Fruit fly (Drosophila melanogaster): ENCODE measurements around the gene pes.

pes gene

dm6 chr2L:8033756-8034155 is 39.8 kb upstream of the pes start (continued):
- no peak for TF ChIP-seq svp (GFP tag)
- no peak for TF ChIP-seq Lpt (GFP tag; optimal IDR thresholded peaks at IDR 0.05)
- no peak for TF ChIP-seq Blimp-1 (GFP tag; optimal IDR thresholded peaks at IDR 0.05)
- no peak for TF ChIP-seq Met (GFP tag; optimal IDR thresholded peaks at IDR 0.05)
- TF ChIP-seq Gug (GFP tag; IDR thresholded peaks at IDR 0.05), result no peak
- TF ChIP-seq fd85E (GFP tag; optimal IDR thresholded peaks at IDR 0.05), result no peak
- TF ChIP-seq CG8632 (GFP tag; optimal IDR thresholded peaks at IDR 0.05), result no peak
- TF ChIP-seq CG3032 (tag; optimal IDR thresholded peaks at IDR 0.05), result no peak
- no peak for TF ChIP-seq ss (GFP tag; optimal IDR thresholded peaks at IDR 0.05)
- TF ChIP-seq Eip75B (GFP tag; optimal IDR thresholded peaks at IDR 0.05), result peak; percentile 3
- no peak for TF ChIP-seq CG6276 (GFP tag; optimal IDR thresholded peaks at IDR 0.05)

dm6 chr2L:8031588-8031987 is 37.6 kb upstream of the pes start:
- TF ChIP-seq CG1621 (tag; optimal IDR thresholded peaks at IDR 0.05) (peak; percentile 77), Sox14 (GFP tag; optimal IDR thresholded peaks at IDR 0.05) (peak; percentile 2), Hr4 (GFP tag; optimal IDR thresholded peaks at IDR 0.05) (no peak), achi (GFP tag; optimal IDR thresholded peaks at IDR 0.05) (peak; percentile 3), CG15336 (GFP tag; IDR thresholded peaks at IDR 0.05) (peak; percentile 18; the same call in 1 of the 2 replicates), Blimp-1 (GFP tag; optimal IDR thresholded peaks at IDR 0.05) (no peak), CG6163 (GFP tag; IDR thresholded peaks at IDR 0.05) (peak; percentile 16; the same call in 1 of the 3 replicates), acj6 (GFP tag; optimal IDR thresholded peaks at IDR 0.05) (no peak), vri (GFP tag; optimal IDR thresholded peaks at IDR 0.05) (peak; percentile 1), ss (GFP tag; optimal IDR thresholded peaks at IDR 0.05) (peak; percentile 11 to 28), OdsH (GFP tag; optimal IDR thresholded peaks at IDR 0.05) (no peak), CG6808 (GFP tag; optimal IDR thresholded peaks at IDR 0.05) (no peak), salr (GFP tag; optimal IDR thresholded peaks at IDR 0.05) (no peak), Eip78C (GFP tag) (peak; percentile 57)

dm6 chr2L:8030693-8031210 is 36.8 kb upstream of the pes start, which contains the start of gene Cka:
Gene Cka (plus strand): TSS chr2L:8030721.
- no peak for TF ChIP-seq salr (GFP tag; optimal IDR thresholded peaks at IDR 0.05)
- TF ChIP-seq Ets96B (tag; optimal IDR thresholded peaks at IDR 0.05), result no peak
- TF ChIP-seq dsx (GFP tag; optimal IDR thresholded peaks at IDR 0.05; ENCODE audit: poor library complexity, severe bottlenecking), result peak; percentile 42
- peak; percentile 21 to 40 for TF ChIP-seq ss (GFP tag; optimal IDR thresholded peaks at IDR 0.05)
- TF ChIP-seq CG6854 (GFP tag; optimal IDR thresholded peaks at IDR 0.05), result no peak
- no peak for TF ChIP-seq CG8632 (GFP tag; optimal IDR thresholded peaks at IDR 0.05)
- TF ChIP-seq achi (GFP tag; optimal IDR thresholded peaks at IDR 0.05), result no peak
- no peak for TF ChIP-seq Ets21C (GFP tag; optimal IDR thresholded peaks at IDR 0.05)
- TF ChIP-seq Hr4 (GFP tag; optimal IDR thresholded peaks at IDR 0.05), result no peak
- TF ChIP-seq Gug (GFP tag; IDR thresholded peaks at IDR 0.05), result no peak
- TF ChIP-seq cyc (GFP tag; optimal IDR thresholded peaks at IDR 0.05), result no peak
- no peak for TF ChIP-seq dac (GFP tag; optimal IDR thresholded peaks at IDR 0.05)
- TF ChIP-seq CG10631 (GFP tag; optimal IDR thresholded peaks at IDR 0.05), result no peak
- no peak for TF ChIP-seq CG4318 (GFP tag; optimal IDR thresholded peaks at IDR 0.05)
- peak; percentile 92 for TF ChIP-seq fkh (GFP tag; optimal IDR thresholded peaks at IDR 0.05)
- peak; percentile 27 for TF ChIP-seq CG9139 (GFP tag; optimal IDR thresholded peaks at IDR 0.05)
- no peak for TF ChIP-seq Lpt (GFP tag; optimal IDR thresholded peaks at IDR 0.05)
- TF ChIP-seq CG1621 (tag; optimal IDR thresholded peaks at IDR 0.05), result peak; percentile 39
- peak; percentile 35 for TF ChIP-seq vri (GFP tag; optimal IDR thresholded peaks at IDR 0.05)
- TF ChIP-seq pdm3 (GFP tag; optimal IDR thresholded peaks at IDR 0.05), result no peak
- no peak for TF ChIP-seq Sox102F (GFP tag; optimal IDR thresholded peaks at IDR 0.05)
- TF ChIP-seq CG16779 (tag; optimal IDR thresholded peaks at IDR 0.05), result no peak
- no peak for TF ChIP-seq CG10669 (GFP tag; optimal IDR thresholded peaks at IDR 0.05)
- TF ChIP-seq lz (GFP tag; optimal IDR thresholded peaks at IDR 0.05), result no peak
- no peak for TF ChIP-seq Sox15 (GFP tag; optimal IDR thresholded peaks at IDR 0.05)
- no peak for TF ChIP-seq spab (GFP tag; optimal IDR thresholded peaks at IDR 0.05)
- no peak for TF ChIP-seq svp (GFP tag)
- TF ChIP-seq Hr39 (GFP tag; optimal IDR thresholded peaks at IDR 0.05), result no peak
- no peak for TF ChIP-seq CG31627 (GFP tag; optimal IDR thresholded peaks at IDR 0.05)
- no peak for TF ChIP-seq CG11294 (GFP tag; IDR thresholded peaks at IDR 0.05)
- TF ChIP-seq CG3919 (GFP tag; optimal IDR thresholded peaks at IDR 0.05), result no peak
- peak; percentile 14 for TF ChIP-seq CG6808 (GFP tag; optimal IDR thresholded peaks at IDR 0.05)
- no peak for TF ChIP-seq CG6276 (GFP tag; optimal IDR thresholded peaks at IDR 0.05)
- TF ChIP-seq Smox (GFP tag; optimal IDR thresholded peaks at IDR 0.05), result no peak
- TF ChIP-seq Eip75B (GFP tag; optimal IDR thresholded peaks at IDR 0.05), result no peak
- TF ChIP-seq fd59A (GFP tag; optimal IDR thresholded peaks at IDR 0.05), result no peak

Data from whole organism, prepupa.